Worm (Caenorhabditis elegans): ENCODE results near the gene K04C1.3.

- TF ChIP-seq fkh-10 (GFP tag; optimal IDR thresholded peaks at IDR 0.05) (no peak), nhr-237 (tag; optimal IDR thresholded peaks at IDR 0.05) (no peak), pha-4 (tag; optimal IDR thresholded peaks at IDR 0.05) (no peak), ceh-9 (tag; optimal IDR thresholded peaks at IDR 0.05) (no peak), nhr-11 (tag; optimal IDR thresholded peaks at IDR 0.05) (no peak), pqm-1 (tag; optimal IDR thresholded peaks at IDR 0.05) (no peak), fos-1 (tag; optimal IDR thresholded peaks at IDR 0.05) (no peak), egl-27 (tag; optimal IDR thresholded peaks at IDR 0.05) (no peak)
Measured at ce11 chrX:14263473-14263872, 20.3 kb upstream of the K04C1.3 start, which contains the start of gene E02H4.8.
